Worm (Caenorhabditis elegans) whole organism, L4 larva: Measurements from ENCODE around the gene F11G11.13.

Experiments
- F26F4.8 ChIP-seq: fragments of 200-800 bp; sonication (Bioruptor generic); conservative IDR thresholded peaks from 2 replicates; pipeline ENCODE4 v1.3.6; 2022; ENCODE audit warnings: missing genetic modification characterization, missing compliant biosample characterization
- fkh-10 ChIP-seq: fragments of 150-350 bp; optimal IDR thresholded peaks from 2 replicates; lab custom pipeline; 2014; ENCODE audit warnings: missing biosample characterization, missing genetic modification reagents, missing genetic modification characterization
- hmg-1.1 ChIP-seq: fragments of 200-800 bp; sonication (Bioruptor generic); IDR thresholded peaks from 2 replicates; pipeline ENCODE4 v1.3.6; 2022; ENCODE audit warnings: missing genetic modification reagents, missing genetic modification characterization, missing compliant biosample characterization
- madf-9 ChIP-seq: fragments of 200-800 bp; sonication (Bioruptor generic); conservative IDR thresholded peaks from 2 replicates; pipeline ENCODE4 v1.3.6; 2022; ENCODE audit warnings: missing genetic modification reagents, missing genetic modification characterization, missing compliant biosample characterization
- mep-1 ChIP-seq: fragments of 150-350 bp; sonication (generic microtip); optimal IDR thresholded peaks from 3 replicates; lab custom pipeline; 2014; ENCODE audit warnings: missing biosample characterization, missing genetic modification characterization
- nhr-237 ChIP-seq: sonication (generic microtip); optimal IDR thresholded peaks from 2 replicates; lab custom pipeline; 2017; ENCODE audit warnings: missing biosample characterization, missing genetic modification characterization
- nhr-25 ChIP-seq: sonication (generic microtip); optimal IDR thresholded peaks from 2 replicates; lab custom pipeline; 2017; ENCODE audit warnings: missing genetic modification characterization, mild to moderate bottlenecking, missing compliant biosample characterization, antibody characterized with exemption, moderate library complexity, borderline replicate concordance; ENCODE audit not compliant: insufficient read depth
- nhr-28 ChIP-seq: fragments of 150-350 bp; optimal IDR thresholded peaks from 2 replicates; lab custom pipeline; 2014; ENCODE audit warnings: missing biosample characterization, missing genetic modification characterization
- nhr-41 ChIP-seq: fragments of 200-800 bp; sonication (Bioruptor generic); IDR thresholded peaks from 2 replicates; pipeline ENCODE4 v1.3.6; 2022; ENCODE audit warnings: missing genetic modification reagents, missing genetic modification characterization, missing compliant biosample characterization
- nhr-42 ChIP-seq: fragments of 200-800 bp; sonication (Bioruptor generic); IDR thresholded peaks from 2 replicates; pipeline ENCODE4 v1.3.6; 2022; ENCODE audit warnings: missing genetic modification characterization, missing compliant biosample characterization
- pha-4 ChIP-seq, 2 experiments: fragments of 150-350 bp in 1 of 2; fragments of 200-800 bp in 1 of 2; sonication (Bioruptor generic) in 1 of 2; IDR thresholded peaks in 1 of 2; optimal IDR thresholded peaks in 1 of 2; 2 replicates each; pipeline versions ENCODE4 v1.3.6 to Lab custom; 2014 to 2022; ENCODE audit warnings: missing genetic modification characterization in 2 of 2, missing genetic modification reagents in 2 of 2, missing biosample characterization in 1 of 2, missing compliant biosample characterization in 1 of 2
- pqm-1 ChIP-seq: sonication (generic microtip); optimal IDR thresholded peaks from 2 replicates; lab custom pipeline; 2017; ENCODE audit warnings: missing biosample characterization, missing genetic modification characterization
- unc-62 ChIP-seq, 3 experiments: fragments of 150-350 bp in 1 of 3; sonication (generic microtip); optimal IDR thresholded peaks in 2 of 3; peaks in 1 of 3; 1 replicate in 1 of 3; 2 replicates in 2 of 3; lab custom pipeline; 2014 to 2017; ENCODE audit warnings: missing biosample characterization in 3 of 3, missing genetic modification characterization in 3 of 3, missing genetic modification reagents in 3 of 3, missing genotype in 1 of 3
- ztf-11 ChIP-seq: fragments of 150-350 bp; optimal IDR thresholded peaks from 2 replicates; lab custom pipeline; 2014; ENCODE audit warnings: missing biosample characterization, missing genetic modification characterization

DNA sequence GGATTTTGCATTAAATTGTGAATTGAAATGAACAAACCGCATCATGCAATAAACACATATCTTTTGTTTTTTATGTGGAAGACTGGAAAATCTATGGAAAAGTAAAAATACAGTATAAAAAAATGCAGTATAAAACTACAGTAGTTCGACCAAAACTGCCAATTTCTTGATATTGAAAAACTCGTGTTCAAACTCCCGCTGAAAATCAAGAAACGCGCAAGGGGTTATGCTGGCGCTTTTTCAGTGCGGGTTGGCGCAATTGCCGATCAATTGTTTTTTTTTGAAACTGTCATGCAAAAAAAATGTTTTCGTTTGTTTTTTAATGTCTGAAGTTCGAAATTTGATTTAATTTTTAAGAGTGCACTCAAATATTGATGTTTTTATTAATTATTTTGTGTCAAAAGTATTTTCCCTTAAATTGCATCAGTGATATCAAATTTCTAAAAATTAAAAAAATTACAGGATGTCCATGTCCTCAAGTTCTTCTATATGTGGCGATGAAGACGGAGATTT is 24.3 kb downstream of the F11G11.13 start, which contains the start of gene dnj-9:
- TF ChIP-seq unc-62 (GFP tag; optimal IDR thresholded peaks at IDR 0.05 in 1 of 2; lab: Kevin White, UChicago): peak in 1 of 2 experiments; percentile 98
- TF ChIP-seq unc-62 (tag; optimal IDR thresholded peaks at IDR 0.05; lab: Kevin White, UChicago): no peak
- TF ChIP-seq nhr-237 (tag; lab: Kevin White, UChicago): no peak
- TF ChIP-seq ztf-11 (tag; lab: Kevin White, UChicago): no peak
- TF ChIP-seq nhr-41: no peak
- peak; percentile 63 for TF ChIP-seq madf-9 (GFP tag; lab: Robert Waterston, UW)
- peak; percentile 82 for TF ChIP-seq nhr-42 (GFP tag; lab: Robert Waterston, UW)
- TF ChIP-seq hmg-1.1 (GFP tag; lab: Robert Waterston, UW): peak; percentile 92
- TF ChIP-seq nhr-28 (tag; lab: Kevin White, UChicago): peak; percentile 83
- peak; percentile 96 for TF ChIP-seq mep-1 (tag; lab: Kevin White, UChicago)
- no peak for TF ChIP-seq pqm-1
- TF ChIP-seq fkh-10 (GFP tag; lab: Kevin White, UChicago): peak; percentile 86
- TF ChIP-seq nhr-25 (tag; lab: Kevin White, UChicago): peak; percentile 88
- TF ChIP-seq pha-4 (GFP tag; IDR thresholded peaks at IDR 0.05; lab: Robert Waterston, UW): peak; percentile 89
- peak; percentile 94 for TF ChIP-seq pha-4 (tag; optimal IDR thresholded peaks at IDR 0.05; lab: Kevin White, UChicago)
- TF ChIP-seq F26F4.8 (GFP tag; lab: Robert Waterston, UW): no peak
